Fruit fly (Drosophila melanogaster) whole organism, embryonic: ENCODE data around the gene Notum.

Experiments used
- CG10543 ChIP-seq: fragments of 200-800 bp; sonication (Bioruptor generic); optimal IDR thresholded peaks from 3 replicates; lab custom pipeline; 2017; ENCODE audit warnings: missing biosample characterization, mild to moderate bottlenecking, missing genetic modification characterization, moderate library complexity
- CG13287 ChIP-seq: fragments of 200-800 bp; sonication (Bioruptor generic); IDR thresholded peaks from 2 replicates; pipeline ENCODE4 v1.3.6; 2022; ENCODE audit warnings: missing biosample characterization, missing genetic modification characterization; ENCODE audit not compliant: partially characterized antibody
- CG15479 ChIP-seq: fragments of 200-800 bp; sonication (Bioruptor generic); optimal IDR thresholded peaks from 3 replicates; lab custom pipeline; 2019; ENCODE audit warnings: missing biosample characterization, mild to moderate bottlenecking, missing genetic modification characterization, moderate library complexity
- CG31388 ChIP-seq: fragments of 200-800 bp; sonication (Bioruptor generic); optimal IDR thresholded peaks from 2 replicates; lab custom pipeline; 2016; ENCODE audit warnings: missing biosample characterization, missing genetic modification characterization
- CG32767 ChIP-seq: fragments of 200-800 bp; sonication (Bioruptor generic); IDR thresholded peaks from 2 replicates; pipeline ENCODE4 v1.3.6; 2022; ENCODE audit warnings: missing biosample characterization, missing genetic modification characterization
- CG42726 ChIP-seq: fragments of 200-800 bp; sonication (Bioruptor generic); IDR thresholded peaks from 2 replicates; pipeline ENCODE4 v1.3.6; 2022; ENCODE audit warnings: missing biosample characterization, missing genetic modification characterization; ENCODE audit not compliant: partially characterized antibody
- CG6791 ChIP-seq: fragments of 200-800 bp; sonication (Bioruptor generic); IDR thresholded peaks from 3 replicates; pipeline ENCODE4 v1.3.6; 2022; ENCODE audit warnings: missing biosample characterization, missing genetic modification characterization; ENCODE audit not compliant: partially characterized antibody
- CG9727 ChIP-seq: fragments of 200-800 bp; sonication (Bioruptor generic); optimal IDR thresholded peaks from 3 replicates; lab custom pipeline; 2017; ENCODE audit warnings: missing biosample characterization, mild to moderate bottlenecking, missing genetic modification characterization
- CG9817 ChIP-seq: fragments of 200-800 bp; sonication (Bioruptor generic); optimal IDR thresholded peaks from 2 replicates; lab custom pipeline; 2018; ENCODE audit warnings: missing biosample characterization, mild to moderate bottlenecking, missing genetic modification characterization, moderate library complexity
- Dll ChIP-seq: fragments of 200-800 bp; sonication (Bioruptor generic); IDR thresholded peaks from 4 replicates; pipeline ENCODE4 v1.3.6; 2022; ENCODE audit warnings: missing biosample characterization, missing genetic modification characterization; ENCODE audit not compliant: partially characterized antibody
- Jarid2 ChIP-seq: fragments of 200-800 bp; sonication (Bioruptor generic); optimal IDR thresholded peaks from 3 replicates; lab custom pipeline; 2017; ENCODE audit warnings: mild to moderate bottlenecking, missing biosample characterization, missing genetic modification reagents, missing genetic modification characterization
- MTF-1 ChIP-seq: fragments of 200-800 bp; sonication (Bioruptor generic); optimal IDR thresholded peaks from 2 replicates; lab custom pipeline; 2018; ENCODE audit warnings: missing biosample characterization, mild to moderate bottlenecking, missing genetic modification characterization, borderline replicate concordance
- Oaz ChIP-seq: fragments of 200-800 bp; sonication (Bioruptor generic); IDR thresholded peaks from 2 replicates; pipeline ENCODE4 v1.3.6; 2022; ENCODE audit warnings: missing biosample characterization, missing genetic modification characterization
- Oli ChIP-seq: fragments of 200-800 bp; sonication (Bioruptor generic); optimal IDR thresholded peaks from 2 replicates; lab custom pipeline; 2018; ENCODE audit warnings: missing biosample characterization, mild to moderate bottlenecking, missing genetic modification characterization, moderate library complexity
- Opbp ChIP-seq: fragments of 200-800 bp; sonication (Bioruptor generic); IDR thresholded peaks from 3 replicates; pipeline ENCODE4 v1.3.6; 2022; ENCODE audit warnings: missing biosample characterization, missing genetic modification characterization; ENCODE audit not compliant: partially characterized antibody
- Stat92E ChIP-seq, 3 experiments: fragments of >200 bp in 2 of 3; fragments of 200-800 bp in 1 of 3; sonication (Bioruptor generic) in 1 of 3; optimal IDR thresholded peaks; 2 replicates each; lab custom pipeline; 2017 to 2019; ENCODE audit warnings: missing biosample characterization in 3 of 3, missing genetic modification characterization in 3 of 3, mild to moderate bottlenecking in 1 of 3, moderate library complexity in 1 of 3
- Trl ChIP-seq, 3 experiments: fragments of >200 bp in 2 of 3; fragments of 200-800 bp in 1 of 3; sonication (Bioruptor generic) in 1 of 3; optimal IDR thresholded peaks; 2 replicates in 1 of 3; 3 replicates in 2 of 3; lab custom pipeline; 2016 to 2017; ENCODE audit warnings: missing biosample characterization in 1 of 3, missing genetic modification characterization in 1 of 3
- Xrp1 ChIP-seq: fragments of 200-800 bp; sonication (Bioruptor generic); IDR thresholded peaks from 2 replicates; pipeline ENCODE4 v1.3.6; 2022; ENCODE audit warnings: missing biosample characterization, missing genetic modification characterization
- ac ChIP-seq: fragments of 200-800 bp; sonication (Bioruptor generic); optimal IDR thresholded peaks from 3 replicates; lab custom pipeline; 2017; ENCODE audit warnings: missing biosample characterization, mild to moderate bottlenecking, missing genetic modification characterization
- bbx ChIP-seq: fragments of 200-800 bp; sonication (Bioruptor generic); IDR thresholded peaks from 2 replicates; pipeline ENCODE4 v1.3.6; 2022; ENCODE audit warnings: missing biosample characterization, missing genetic modification characterization; ENCODE audit not compliant: partially characterized antibody
- caup ChIP-seq: fragments of 200-800 bp; sonication (Bioruptor generic); optimal IDR thresholded peaks from 3 replicates; lab custom pipeline; 2017; ENCODE audit warnings: missing biosample characterization, mild to moderate bottlenecking, missing genetic modification characterization, moderate library complexity; ENCODE audit not compliant: severe bottlenecking
- chinmo ChIP-seq: fragments of 200-800 bp; sonication (Bioruptor generic); IDR thresholded peaks from 4 replicates; pipeline ENCODE4 v1.3.6; 2022; ENCODE audit warnings: missing biosample characterization, missing genetic modification characterization; ENCODE audit not compliant: partially characterized antibody
- chm ChIP-seq: fragments of 200-800 bp; sonication (Bioruptor generic); IDR thresholded peaks from 2 replicates; pipeline ENCODE4 v1.3.6; 2022; ENCODE audit warnings: missing biosample characterization, missing genetic modification characterization
- ci ChIP-seq: fragments of 200-800 bp; sonication (Bioruptor generic); IDR thresholded peaks from 3 replicates; pipeline ENCODE4 v1.3.6; 2022; ENCODE audit warnings: missing biosample characterization, missing genetic modification characterization
- crol ChIP-seq: fragments of 200-800 bp; sonication (Bioruptor generic); IDR thresholded peaks from 2 replicates; pipeline ENCODE4 v1.3.6; 2022; ENCODE audit warnings: missing biosample characterization, missing genetic modification characterization
- fd102C ChIP-seq: fragments of 200-800 bp; sonication (Bioruptor generic); optimal IDR thresholded peaks from 2 replicates; lab custom pipeline; 2018; ENCODE audit warnings: missing biosample characterization, mild to moderate bottlenecking, missing genetic modification characterization, moderate library complexity
- grn ChIP-seq: fragments of 200-800 bp; sonication (Bioruptor generic); optimal IDR thresholded peaks from 3 replicates; lab custom pipeline; 2017; ENCODE audit warnings: missing biosample characterization, missing genetic modification characterization
- gro ChIP-seq: fragments of 200-800 bp; sonication (Bioruptor generic); optimal IDR thresholded peaks from 2 replicates; lab custom pipeline; 2016; ENCODE audit warnings: missing biosample characterization, missing genetic modification characterization
- her ChIP-seq: fragments of 200-800 bp; sonication (Bioruptor generic); optimal IDR thresholded peaks from 2 replicates; lab custom pipeline; 2016; ENCODE audit warnings: missing biosample characterization, missing genetic modification characterization
- kah ChIP-seq: fragments of 200-800 bp; sonication (Bioruptor generic); optimal IDR thresholded peaks from 2 replicates; lab custom pipeline; 2018; ENCODE audit warnings: missing biosample characterization, mild to moderate bottlenecking, missing genetic modification characterization
- kni ChIP-seq: fragments of 200-800 bp; sonication (Bioruptor generic); optimal IDR thresholded peaks from 3 replicates; lab custom pipeline; 2017; ENCODE audit warnings: mild to moderate bottlenecking, missing biosample characterization, missing genetic modification reagents, missing genetic modification characterization
- knrl ChIP-seq: fragments of 200-800 bp; sonication (Bioruptor generic); IDR thresholded peaks from 3 replicates; pipeline ENCODE4 v1.3.6; 2022; ENCODE audit warnings: missing biosample characterization, missing genetic modification characterization; ENCODE audit not compliant: partially characterized antibody
- nom ChIP-seq: fragments of 200-800 bp; sonication (Bioruptor generic); optimal IDR thresholded peaks from 2 replicates; lab custom pipeline; 2017; ENCODE audit warnings: missing biosample characterization, missing genetic modification characterization, mild to moderate bottlenecking, moderate library complexity, missing genetic modification reagents
- odd ChIP-seq: fragments of 200-800 bp; sonication (Bioruptor generic); optimal IDR thresholded peaks from 2 replicates; lab custom pipeline; 2017; ENCODE audit warnings: missing biosample characterization, mild to moderate bottlenecking, missing genetic modification characterization
- otp ChIP-seq: fragments of 200-800 bp; sonication (Bioruptor generic); IDR thresholded peaks from 3 replicates; pipeline ENCODE4, ENCODE4 v1.3.6; 2022; ENCODE audit warnings: missing biosample characterization, missing genetic modification characterization
- pan ChIP-seq, 4 experiments: fragments of >200 bp in 3 of 4; fragments of 200-800 bp in 1 of 4; sonication (Bioruptor generic) in 1 of 4; optimal IDR thresholded peaks in 3 of 4; IDR thresholded peaks in 1 of 4; 2 replicates each; pipeline versions ENCODE4 v1.3.6 to Lab custom; 2017 to 2022; ENCODE audit warnings: missing biosample characterization in 2 of 4, missing genetic modification characterization in 2 of 4, mixed read lengths in 1 of 4
- prd ChIP-seq, 3 experiments: fragments of >200 bp in 2 of 3; fragments of 200-800 bp in 1 of 3; sonication (Bioruptor generic) in 1 of 3; optimal IDR thresholded peaks in 2 of 3; IDR thresholded peaks in 1 of 3; 2 replicates in 2 of 3; 3 replicates in 1 of 3; pipeline versions ENCODE4 v1.3.6 to Lab custom; 2017 to 2022; ENCODE audit warnings: missing biosample characterization in 1 of 3, missing genetic modification characterization in 1 of 3
- ranshi ChIP-seq: fragments of 200-800 bp; sonication (Bioruptor generic); IDR thresholded peaks from 2 replicates; pipeline ENCODE4 v1.3.6; 2022; ENCODE audit warnings: missing biosample characterization, missing genetic modification characterization
- rib ChIP-seq: fragments of 200-800 bp; sonication (Bioruptor generic); IDR thresholded peaks from 2 replicates; pipeline ENCODE4 v1.3.6; 2022; ENCODE audit warnings: missing biosample characterization, missing genetic modification characterization
- sd ChIP-seq: fragments of 200-800 bp; sonication (Bioruptor generic); optimal IDR thresholded peaks from 3 replicates; lab custom pipeline; 2018; ENCODE audit warnings: missing biosample characterization, mild to moderate bottlenecking, missing genetic modification characterization, moderate library complexity
- stc ChIP-seq: fragments of 200-800 bp; sonication (Bioruptor generic); IDR thresholded peaks from 2 replicates; pipeline ENCODE4 v1.3.6; 2022; ENCODE audit warnings: missing biosample characterization, missing genetic modification characterization
- vvl ChIP-seq: fragments of 200-800 bp; sonication (Bioruptor generic); IDR thresholded peaks from 2 replicates; pipeline ENCODE4 v1.3.6; 2022; ENCODE audit warnings: missing biosample characterization, missing genetic modification characterization
- zen ChIP-seq: fragments of 200-800 bp; sonication (Bioruptor generic); optimal IDR thresholded peaks from 3 replicates; lab custom pipeline; 2018; ENCODE audit warnings: missing biosample characterization, mild to moderate bottlenecking, missing genetic modification characterization, moderate library complexity
- zfh1 ChIP-seq: fragments of 200-800 bp; sonication (Bioruptor generic); IDR thresholded peaks from 3 replicates; pipeline ENCODE4 v1.3.6; 2022; ENCODE audit warnings: missing biosample characterization, missing genetic modification characterization

Notum gene

dm6 chr3L:16023020-16023648, at the start of gene Notum:
Notum (plus strand) TSS chr3L:16023480.
- TF ChIP-seq CG15479 (GFP tag; lab: Kevin White, UChicago) (peak; percentile 91), chm (GFP tag; lab: Robert Waterston, UW) (0 out of 2 replicates have a peak, but pooled peaks have one; percentile 37), ci (GFP tag; lab: Robert Waterston, UW) (peak; percentile 40; the same call in 1 of the 3 replicates), CG10543 (no peak), zen (tag; lab: Kevin White, UChicago) (peak; percentile 13), Xrp1 (GFP tag; lab: Robert Waterston, UW) (0 out of 2 replicates have a peak, but pooled peaks have one; percentile 4), knrl (peak; percentile 43; the same call in 2 of the 3 replicates), rib (GFP tag; lab: Robert Waterston, UW) (peak; percentile 41; the same call in 1 of the 2 replicates), CG9817 (tag; lab: Kevin White, UChicago) (no peak), gro (GFP tag; lab: Kevin White, UChicago) (no peak), nom (no peak), MTF-1 (GFP tag; lab: Kevin White, UChicago) (peak; percentile 13), ac (GFP tag; lab: Kevin White, UChicago) (peak; percentile 3), Jarid2 (peak; percentile 87), bbx (GFP tag; lab: Robert Waterston, UW) (peak; percentile 28; the same call in 1 of the 2 replicates), ranshi (GFP tag; lab: Robert Waterston, UW) (0 out of 2 replicates have a peak, but pooled peaks have one; percentile 15), prd (optimal IDR thresholded peaks at IDR 0.05; lab: Kevin White, UChicago) (no peak), prd (GFP tag; IDR thresholded peaks at IDR 0.05; lab: Robert Waterston, UW) (peak; percentile 9; the same call in 1 of the 3 replicates), Opbp (GFP tag; lab: Robert Waterston, UW) (peak; percentile 33; the same call in 1 of the 3 replicates), caup (GFP tag; lab: Kevin White, UChicago) (peak; percentile 0), CG31388 (GFP tag; lab: Kevin White, UChicago) (no peak), kah (GFP tag; lab: Kevin White, UChicago) (peak; percentile 40), Stat92E (GFP tag; optimal IDR thresholded peaks at IDR 0.05; lab: Kevin White, UChicago) (peak in 1 of 3 experiments; percentile 63), CG9727 (GFP tag; lab: Kevin White, UChicago) (peak; percentile 2), her (GFP tag; lab: Kevin White, UChicago) (no peak), vvl (GFP tag; lab: Robert Waterston, UW) (peak; percentile 44), CG32767 (0 out of 2 replicates have a peak, but pooled peaks have one; percentile 18), kni (GFP tag; lab: Kevin White, UChicago) (peak; percentile 34), zfh1 (GFP tag; lab: Robert Waterston, UW) (0 out of 3 replicates have a peak, but pooled peaks have one; percentile 41), CG13287 (peak; percentile 15; the same call in 1 of the 2 replicates), Oli (tag; lab: Kevin White, UChicago) (no peak), otp (GFP tag; lab: Robert Waterston, UW) (peak; percentile 20; the same call in 1 of the 3 replicates), chinmo (GFP tag; lab: Robert Waterston, UW) (0 out of 4 replicates have a peak, but pooled peaks have one; percentile 70), pan (optimal IDR thresholded peaks at IDR 0.05; lab: Kevin White, UChicago) (peak in 1 of 2 experiments; percentile 27), pan (GFP tag; optimal IDR thresholded peaks at IDR 0.05 in 1 of 2, IDR thresholded peaks at IDR 0.05 in 1 of 2) (peak in 1 of 2 experiments; percentile 30), stc (GFP tag; lab: Robert Waterston, UW) (no peak), Trl (optimal IDR thresholded peaks at IDR 0.05; lab: Kevin White, UChicago) (peak; percentile 38 to 56), Trl (GFP tag; optimal IDR thresholded peaks at IDR 0.05; lab: Kevin White, UChicago) (no peak), sd (tag; lab: Kevin White, UChicago) (peak; percentile 0), grn (GFP tag; lab: Kevin White, UChicago) (peak; percentile 27), fd102C (GFP tag; lab: Kevin White, UChicago) (no peak), odd (GFP tag; lab: Kevin White, UChicago) (peak; percentile 21), Oaz (GFP tag; lab: Robert Waterston, UW) (no peak), Dll (GFP tag; lab: Robert Waterston, UW) (peak; percentile 51; the same call in 3 of the 4 replicates), CG42726 (GFP tag; lab: Robert Waterston, UW) (0 out of 2 replicates have a peak, but pooled peaks have one; percentile 7), crol (GFP tag; lab: Robert Waterston, UW) (0 out of 2 replicates have a peak, but pooled peaks have one; percentile 20), CG6791 (peak; percentile 52; the same call in 1 of the 3 replicates)
